Fruit fly (Drosophila melanogaster): ENCODE data around the gene Rac1.
A peak's percentile ranks its signal among the peaks of the same experiment; 100 is the strongest.

DNA sequence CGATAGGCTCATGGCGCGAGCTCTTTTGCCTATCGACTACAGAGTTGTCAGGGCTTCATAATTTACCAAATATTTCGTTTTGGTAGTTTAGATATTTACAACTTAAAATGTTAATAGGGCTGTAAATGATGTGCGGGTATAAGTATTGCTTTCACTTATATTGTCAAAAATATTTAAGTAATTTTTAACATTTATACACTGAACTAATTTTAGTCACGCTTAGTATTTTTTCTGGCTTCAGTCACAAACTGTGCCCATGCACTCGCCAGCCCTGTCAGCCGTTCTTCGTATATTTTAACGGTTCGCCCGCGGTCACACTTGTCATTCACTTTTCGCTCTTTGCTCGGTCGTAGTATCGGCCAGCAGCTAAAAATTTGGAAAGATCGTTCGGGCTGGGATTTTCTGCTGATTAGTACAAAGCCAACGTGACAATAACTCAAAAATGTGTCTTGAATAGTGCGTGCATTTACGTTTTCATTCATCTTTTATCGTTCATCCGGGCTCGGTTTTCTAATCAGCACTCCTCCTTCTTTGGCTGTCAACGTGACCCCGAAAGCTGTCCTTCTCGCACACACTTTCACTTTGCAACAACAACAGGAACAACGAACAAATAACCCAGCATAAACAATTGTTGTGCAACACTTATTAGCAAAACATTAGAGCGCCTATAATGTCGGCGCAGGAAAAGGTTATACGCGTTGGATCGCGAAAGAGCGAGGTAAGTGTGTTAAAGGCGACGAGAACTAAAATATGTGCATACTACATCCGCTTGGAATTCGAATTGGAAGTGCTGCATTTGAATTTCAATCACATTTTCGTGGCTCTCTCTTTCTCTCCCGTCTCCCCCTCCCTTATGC, 32.3 kb upstream of the Rac1 start, which contains the start of the genes Hmbs and CG2211:
- no peak for TF ChIP-seq CG12605 (GFP tag; IDR thresholded peaks at IDR 0.05)
- TF ChIP-seq D1 (tag; optimal IDR thresholded peaks at IDR 0.05): no peak
- peak; percentile 24 for TF ChIP-seq gl (tag; optimal IDR thresholded peaks at IDR 0.05)
- 0 out of 2 replicates have a peak, but pooled peaks have one; percentile 9 for TF ChIP-seq rn (GFP tag; IDR thresholded peaks at IDR 0.05)
- peak; percentile 77 for TF ChIP-seq fd96Ca (GFP tag; IDR thresholded peaks at IDR 0.05)
- TF ChIP-seq CG4496 (GFP tag; IDR thresholded peaks at IDR 0.05): peak; percentile 85
